Worm (Caenorhabditis elegans) whole organism, L3 larva: ENCODE measurements around the gene ZK1320.13.

ENCODE experiments used
- ceh-28 ChIP-seq: fragments of 150-350 bp; optimal IDR thresholded peaks from 2 replicates; lab custom pipeline; 2014; ENCODE audit warnings: missing biosample characterization, missing genetic modification reagents, missing genetic modification characterization
- hmg-11 ChIP-seq: sonication (generic microtip); optimal IDR thresholded peaks from 2 replicates; lab custom pipeline; 2016; ENCODE audit warnings: missing genetic modification characterization, missing compliant biosample characterization
- lin-39 ChIP-seq: fragments of 150-350 bp; optimal IDR thresholded peaks from 2 replicates; lab custom pipeline; 2018; ENCODE audit warnings: missing biosample characterization, missing genetic modification reagents, missing genetic modification characterization
- mdl-1 ChIP-seq: fragments of 150-350 bp; optimal IDR thresholded peaks from 2 replicates; lab custom pipeline; 2014; ENCODE audit warnings: missing biosample characterization, missing genetic modification characterization
- nhr-237 ChIP-seq: fragments of 150-350 bp; optimal IDR thresholded peaks from 2 replicates; lab custom pipeline; 2014; ENCODE audit warnings: missing biosample characterization, missing genetic modification characterization
- nhr-28 ChIP-seq: fragments of 150-350 bp; optimal IDR thresholded peaks from 2 replicates; lab custom pipeline; 2014; ENCODE audit warnings: missing biosample characterization, missing genetic modification characterization
- nhr-76 ChIP-seq: fragments of 150-350 bp; sonication (generic microtip); optimal IDR thresholded peaks from 5 replicates; lab custom pipeline; 2014; ENCODE audit warnings: missing biosample characterization, missing genetic modification characterization
- nhr-77 ChIP-seq: fragments of 150-350 bp; optimal IDR thresholded peaks from 2 replicates; lab custom pipeline; 2014; ENCODE audit warnings: missing biosample characterization, missing genetic modification characterization
- pqm-1 ChIP-seq: fragments of 150-350 bp; optimal IDR thresholded peaks from 2 replicates; lab custom pipeline; 2017; ENCODE audit warnings: missing biosample characterization, missing genetic modification characterization, inconsistent platforms
- tbx-2 ChIP-seq: sonication (generic microtip); optimal IDR thresholded peaks from 2 replicates; lab custom pipeline; 2016; ENCODE audit warnings: mild to moderate bottlenecking, missing genetic modification characterization, missing compliant biosample characterization
- unc-39 ChIP-seq: sonication (generic microtip); optimal IDR thresholded peaks from 4 replicates; lab custom pipeline; 2017; ENCODE audit warnings: missing biosample characterization, missing genetic modification characterization
- ztf-11 ChIP-seq: fragments of 150-350 bp; optimal IDR thresholded peaks from 2 replicates; lab custom pipeline; 2014; ENCODE audit warnings: missing biosample characterization, missing genetic modification characterization
- ztf-4 ChIP-seq: fragments of 150-350 bp; optimal IDR thresholded peaks from 2 replicates; lab custom pipeline; 2014; ENCODE audit warnings: missing biosample characterization, missing genetic modification characterization

DNA sequence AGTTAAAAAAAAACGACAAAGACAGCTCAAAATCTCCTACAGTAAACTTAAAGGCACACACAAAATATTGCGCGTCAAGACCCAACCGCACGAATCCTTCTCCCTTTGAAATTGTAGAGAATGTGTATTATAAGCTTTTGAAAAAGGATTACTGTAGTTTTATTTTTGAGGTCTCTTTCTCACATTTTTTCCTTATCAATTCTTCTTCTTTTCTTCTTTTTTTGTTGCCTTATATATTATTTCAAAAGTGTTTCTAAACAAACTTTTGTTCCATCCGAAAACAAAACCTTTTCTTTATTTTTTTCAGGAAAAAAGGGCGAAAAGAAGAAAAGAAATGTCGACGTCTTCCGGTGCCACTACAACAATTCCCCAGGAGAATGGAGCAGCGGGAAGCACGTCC, at the start of gene ZK1320.13:
- no peak for TF ChIP-seq nhr-28
- no peak for TF ChIP-seq unc-39 (tag; lab: Kevin White, UChicago)
- no peak for TF ChIP-seq ztf-4 (tag; lab: Kevin White, UChicago)
- TF ChIP-seq lin-39 = no peak
- TF ChIP-seq ztf-11 (tag; lab: Kevin White, UChicago) = no peak
- no peak for TF ChIP-seq nhr-77 (tag; lab: Kevin White, UChicago)
- TF ChIP-seq mdl-1 (tag; lab: Kevin White, UChicago) = no peak
- no peak for TF ChIP-seq nhr-76 (tag; lab: Kevin White, UChicago)
- no peak for TF ChIP-seq nhr-237 (tag; lab: Kevin White, UChicago)
- no peak for TF ChIP-seq pqm-1
- no peak for TF ChIP-seq tbx-2 (tag; lab: Kevin White, UChicago)
- TF ChIP-seq ceh-28 (tag; lab: Kevin White, UChicago) = no peak
- no peak for TF ChIP-seq hmg-11 (tag; lab: Kevin White, UChicago)
